Fruit fly (Drosophila melanogaster) whole organism, embryonic: Measurements from ENCODE around the gene CG8051.

Experiments used
- CG15269 ChIP-seq: fragments of 200-800 bp; sonication (Bioruptor generic); optimal IDR thresholded peaks from 2 replicates; lab custom pipeline; 2018; ENCODE audit warnings: missing biosample characterization, mild to moderate bottlenecking, missing genetic modification characterization, moderate library complexity
- CG5180 ChIP-seq: fragments of 200-800 bp; sonication (Bioruptor generic); optimal IDR thresholded peaks from 3 replicates; lab custom pipeline; 2017; ENCODE audit warnings: missing biosample characterization, missing genetic modification characterization, mild to moderate bottlenecking, moderate library complexity, missing genetic modification reagents
- insv ChIP-seq, 2 experiments: fragments of 200-800 bp; sonication (Bioruptor generic); optimal IDR thresholded peaks; 3 replicates each; lab custom pipeline; 2016 to 2018; ENCODE audit warnings: missing biosample characterization in 2 of 2, missing genetic modification characterization in 2 of 2

dm6 chrX:19348222-19348621 is 40.5 kb upstream of the CG8051 start, which contains the start of gene nAChRalpha7:
- no peak for TF ChIP-seq insv (GFP tag; optimal IDR thresholded peaks at IDR 0.05; lab: Kevin White, UChicago)
- TF ChIP-seq CG15269 (tag; lab: Kevin White, UChicago), result no peak
- no peak for TF ChIP-seq CG5180 (GFP tag; lab: Kevin White, UChicago)
